Worm (Caenorhabditis elegans) whole organism, late embryonic: ENCODE measurements around the gene lir-1.

ENCODE experiments used
- F13H6.1 ChIP-seq: sonication (generic microtip); optimal IDR thresholded peaks from 2 replicates; lab custom pipeline; 2016; ENCODE audit warnings: missing genetic modification characterization, missing compliant biosample characterization
- K02D7.2 ChIP-seq: sonication (generic microtip); optimal IDR thresholded peaks from 2 replicates; lab custom pipeline; 2017; ENCODE audit warnings: mild to moderate bottlenecking, missing genetic modification characterization, missing compliant biosample characterization
- K09A11.1 ChIP-seq: sonication (generic microtip); optimal IDR thresholded peaks from 2 replicates; lab custom pipeline; 2017; ENCODE audit warnings: antibody characterized with exemption, mild to moderate bottlenecking, missing genetic modification characterization, missing compliant biosample characterization; ENCODE audit not compliant: insufficient read depth
- Y22D7AL.16 ChIP-seq: sonication (generic microtip); optimal IDR thresholded peaks from 2 replicates; lab custom pipeline; 2016; ENCODE audit warnings: missing genetic modification characterization, missing compliant biosample characterization
- ama-1 ChIP-seq: fragments of 150-350 bp; optimal IDR thresholded peaks from 2 replicates; lab custom pipeline; 2014
- ceh-14 ChIP-seq: sonication (generic microtip); optimal IDR thresholded peaks from 2 replicates; lab custom pipeline; 2016; ENCODE audit warnings: missing genotype, missing genetic modification characterization, missing compliant biosample characterization
- ceh-18 ChIP-seq: sonication (generic microtip); optimal IDR thresholded peaks from 2 replicates; lab custom pipeline; 2016; ENCODE audit warnings: missing genetic modification characterization, missing compliant biosample characterization
- ceh-19 ChIP-seq: fragments of 200-800 bp; sonication (Bioruptor generic); optimal IDR thresholded peaks from 2 replicates; lab custom pipeline; 2018; ENCODE audit warnings: mild to moderate bottlenecking, missing genetic modification characterization, missing compliant biosample characterization
- ceh-31 ChIP-seq: sonication (generic microtip); optimal IDR thresholded peaks from 2 replicates; lab custom pipeline; 2016; ENCODE audit warnings: missing genetic modification characterization, missing compliant biosample characterization
- ceh-34 ChIP-seq: sonication (generic microtip); optimal IDR thresholded peaks from 2 replicates; lab custom pipeline; 2016; ENCODE audit warnings: mild to moderate bottlenecking, missing genetic modification characterization, missing compliant biosample characterization
- ceh-48 ChIP-seq: sonication (generic microtip); optimal IDR thresholded peaks from 2 replicates; lab custom pipeline; 2016; ENCODE audit warnings: missing genetic modification characterization, inconsistent platforms, missing compliant biosample characterization
- dmd-4 ChIP-seq: sonication (generic microtip); optimal IDR thresholded peaks from 2 replicates; lab custom pipeline; 2016; ENCODE audit warnings: borderline replicate concordance, missing genetic modification characterization, missing compliant biosample characterization
- dve-1 ChIP-seq: sonication (generic microtip); optimal IDR thresholded peaks from 2 replicates; lab custom pipeline; 2017; ENCODE audit warnings: antibody characterized with exemption, mild to moderate bottlenecking, missing genetic modification characterization, missing compliant biosample characterization
- elt-2 ChIP-seq: sonication (generic microtip); optimal IDR thresholded peaks from 2 replicates; lab custom pipeline; 2016; ENCODE audit warnings: missing genetic modification reagents, missing genetic modification characterization, missing compliant biosample characterization
- elt-4 ChIP-seq: sonication (generic microtip); optimal IDR thresholded peaks from 2 replicates; lab custom pipeline; 2016; ENCODE audit warnings: missing genetic modification characterization, missing compliant biosample characterization
- ets-4 ChIP-seq: sonication (generic microtip); optimal IDR thresholded peaks from 2 replicates; lab custom pipeline; 2016; ENCODE audit warnings: missing genetic modification characterization, missing compliant biosample characterization
- eyg-1 ChIP-seq: sonication (generic microtip); optimal IDR thresholded peaks from 2 replicates; lab custom pipeline; 2016; ENCODE audit warnings: missing genotype, missing genetic modification characterization, missing compliant biosample characterization
- fkh-10 ChIP-seq: fragments of 150-350 bp; optimal IDR thresholded peaks from 2 replicates; lab custom pipeline; 2014; ENCODE audit warnings: missing biosample characterization, missing genetic modification reagents, missing genetic modification characterization
- gmeb-2 ChIP-seq: sonication (generic microtip); optimal IDR thresholded peaks from 2 replicates; lab custom pipeline; 2016; ENCODE audit warnings: missing genetic modification characterization, inconsistent platforms, missing compliant biosample characterization
- hlh-13 ChIP-seq: fragments of 200-800 bp; sonication (Bioruptor generic); optimal IDR thresholded peaks from 2 replicates; lab custom pipeline; 2018; ENCODE audit warnings: mild to moderate bottlenecking, missing genetic modification characterization, missing compliant biosample characterization
- hlh-15 ChIP-seq: sonication (generic microtip); optimal IDR thresholded peaks from 2 replicates; lab custom pipeline; 2016; ENCODE audit warnings: missing genetic modification characterization, missing compliant biosample characterization
- hlh-30 ChIP-seq: sonication (generic microtip); optimal IDR thresholded peaks from 2 replicates; lab custom pipeline; 2017; ENCODE audit warnings: antibody characterized with exemption, missing genetic modification characterization, missing compliant biosample characterization; ENCODE audit not compliant: insufficient read depth
- hlh-6 ChIP-seq: sonication (generic microtip); optimal IDR thresholded peaks from 2 replicates; lab custom pipeline; 2016; ENCODE audit warnings: missing genotype, missing genetic modification characterization, missing compliant biosample characterization
- hlh-8 ChIP-seq: sonication (generic microtip); optimal IDR thresholded peaks from 2 replicates; lab custom pipeline; 2016; ENCODE audit warnings: missing genotype, missing genetic modification characterization, missing compliant biosample characterization
- mec-3 ChIP-seq: sonication (generic microtip); optimal IDR thresholded peaks from 2 replicates; lab custom pipeline; 2016; ENCODE audit warnings: borderline replicate concordance, missing genetic modification characterization, missing compliant biosample characterization
- nfya-1 ChIP-seq: sonication (generic microtip); optimal IDR thresholded peaks from 2 replicates; lab custom pipeline; 2017; ENCODE audit warnings: missing genetic modification characterization, mild to moderate bottlenecking, missing compliant biosample characterization, antibody characterized with exemption, moderate library complexity
- nhr-11 ChIP-seq: fragments of 150-350 bp; optimal IDR thresholded peaks from 2 replicates; lab custom pipeline; 2014; ENCODE audit warnings: missing biosample characterization, missing genetic modification characterization
- npax-4 ChIP-seq: sonication (generic microtip); optimal IDR thresholded peaks from 2 replicates; lab custom pipeline; 2016; ENCODE audit warnings: missing genetic modification characterization, missing compliant biosample characterization
- odd-2 ChIP-seq: sonication (generic microtip); optimal IDR thresholded peaks from 2 replicates; lab custom pipeline; 2017; ENCODE audit warnings: antibody characterized with exemption, mild to moderate bottlenecking, missing genetic modification characterization, missing compliant biosample characterization
- pat-9 ChIP-seq: fragments of 200-800 bp; sonication (Bioruptor generic); optimal IDR thresholded peaks from 2 replicates; lab custom pipeline; 2018; ENCODE audit warnings: mild to moderate bottlenecking, missing genetic modification characterization, moderate library complexity, missing compliant biosample characterization
- pqm-1 ChIP-seq: sonication (generic microtip); optimal IDR thresholded peaks from 2 replicates; lab custom pipeline; 2016; ENCODE audit warnings: missing genetic modification characterization, missing compliant biosample characterization
- pros-1 ChIP-seq: fragments of 150-350 bp; optimal IDR thresholded peaks from 2 replicates; lab custom pipeline; 2014; ENCODE audit warnings: missing biosample characterization, missing genetic modification reagents, missing genetic modification characterization
- rnt-1 ChIP-seq: sonication (generic microtip); optimal IDR thresholded peaks from 2 replicates; lab custom pipeline; 2016; ENCODE audit warnings: missing genetic modification characterization, missing compliant biosample characterization
- sdc-2 ChIP-seq: sonication (generic microtip); optimal IDR thresholded peaks from 2 replicates; lab custom pipeline; 2016; ENCODE audit warnings: missing genotype, missing genetic modification characterization, missing compliant biosample characterization
- sox-2 ChIP-seq: fragments of 200-800 bp; sonication (Bioruptor generic); IDR thresholded peaks from 2 replicates; pipeline ENCODE4 v1.3.6; 2022; ENCODE audit warnings: missing genetic modification reagents, missing genetic modification characterization, missing compliant biosample characterization
- sox-4 ChIP-seq: sonication (generic microtip); optimal IDR thresholded peaks from 2 replicates; lab custom pipeline; 2017; ENCODE audit warnings: mild to moderate bottlenecking, missing genetic modification characterization, inconsistent platforms, missing compliant biosample characterization
- syd-9 ChIP-seq: sonication (generic microtip); optimal IDR thresholded peaks from 2 replicates; lab custom pipeline; 2016; ENCODE audit warnings: mild to moderate bottlenecking, missing genetic modification characterization, moderate library complexity, missing compliant biosample characterization
- tbx-2 ChIP-seq: sonication (generic microtip); optimal IDR thresholded peaks from 2 replicates; lab custom pipeline; 2016; ENCODE audit warnings: missing genetic modification characterization, missing compliant biosample characterization
- tbx-7 ChIP-seq: sonication (generic microtip); optimal IDR thresholded peaks from 2 replicates; lab custom pipeline; 2016; ENCODE audit warnings: missing genotype, missing genetic modification characterization, missing compliant biosample characterization
- ttx-3 ChIP-seq: sonication (generic microtip); optimal IDR thresholded peaks from 2 replicates; lab custom pipeline; 2016; ENCODE audit warnings: missing genetic modification reagents, missing genetic modification characterization, missing compliant biosample characterization
- unc-3 ChIP-seq, 2 experiments: fragments of 200-800 bp in 1 of 2; sonication (Bioruptor generic) in 1 of 2; sonication (generic microtip) in 1 of 2; conservative IDR thresholded peaks in 1 of 2; optimal IDR thresholded peaks in 1 of 2; 2 replicates each; pipeline versions ENCODE4 v1.3.6 to Lab custom; 2016 to 2022; ENCODE audit warnings: missing compliant biosample characterization in 2 of 2, missing genetic modification characterization in 2 of 2, missing genetic modification reagents in 1 of 2
- unc-42 ChIP-seq: sonication (generic microtip); optimal IDR thresholded peaks from 2 replicates; lab custom pipeline; 2016; ENCODE audit warnings: missing genotype, missing genetic modification characterization, missing compliant biosample characterization
- unc-55 ChIP-seq: sonication (generic microtip); optimal IDR thresholded peaks from 2 replicates; lab custom pipeline; 2017; ENCODE audit warnings: missing biosample characterization, missing genetic modification reagents, missing genetic modification characterization
- unc-86 ChIP-seq: sonication (generic microtip); optimal IDR thresholded peaks from 2 replicates; lab custom pipeline; 2016; ENCODE audit warnings: missing genetic modification characterization, missing compliant biosample characterization
- ztf-16 ChIP-seq: sonication (generic microtip); optimal IDR thresholded peaks from 2 replicates; lab custom pipeline; 2017; ENCODE audit warnings: missing genetic modification characterization, missing compliant biosample characterization

lir-1 gene

DNA sequence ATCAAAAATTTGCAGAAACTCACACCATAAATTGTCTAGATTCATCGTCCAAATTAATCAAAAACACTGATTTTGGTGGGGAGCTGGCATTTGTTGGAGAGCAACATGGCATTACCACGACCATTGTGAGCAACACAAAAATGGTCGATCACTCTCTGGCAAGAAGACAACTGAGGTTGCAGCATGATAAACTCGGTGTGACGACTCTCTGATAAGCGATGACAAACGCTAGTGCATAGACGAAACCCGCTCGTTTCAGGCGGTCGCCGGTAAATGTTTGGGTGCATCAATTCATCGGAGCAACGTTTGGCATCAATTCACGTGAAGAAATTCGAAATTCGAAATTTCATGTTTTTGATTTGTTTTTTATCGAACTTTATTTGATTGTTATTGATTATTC is 32.8 kb upstream of the lir-1 start:
- TF ChIP-seq ttx-3 (no peak), unc-55 (GFP tag; lab: Kevin White, UChicago) (no peak), elt-2 (peak; percentile 28)

DNA sequence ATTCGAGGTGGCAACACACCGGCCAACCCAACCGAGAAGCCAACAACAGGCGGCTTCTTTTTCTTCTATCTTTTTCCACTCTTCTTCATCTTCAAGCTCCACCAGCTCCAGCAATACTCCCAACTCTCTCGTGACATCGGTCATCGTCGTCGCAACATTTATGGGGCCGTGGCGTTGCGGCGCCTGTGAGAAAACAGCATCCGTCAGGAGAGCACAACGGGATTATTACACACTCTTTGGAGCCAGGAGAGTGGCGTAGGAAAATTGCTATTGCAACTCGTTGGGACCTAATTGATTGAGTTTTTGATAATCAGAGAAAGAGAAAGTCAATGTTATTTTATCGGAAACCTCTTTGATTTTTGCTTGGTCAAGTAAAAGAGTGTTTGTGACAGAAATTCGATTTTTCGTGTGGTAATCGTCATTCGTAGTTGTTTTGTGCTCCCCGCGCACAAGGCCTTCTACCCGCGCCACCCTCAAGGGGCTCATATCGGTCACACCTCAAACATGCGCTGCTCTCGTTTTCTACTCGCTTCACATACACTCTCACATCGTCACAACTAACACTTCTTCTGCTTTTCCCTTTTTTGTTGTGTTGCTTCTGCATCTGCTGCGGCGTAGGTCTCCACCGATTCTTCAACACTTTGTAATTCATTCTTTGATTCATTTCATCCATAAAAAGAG is 31.5 kb upstream of the lir-1 start:
- TF ChIP-seq unc-42 (peak; percentile 9), nhr-11 (no peak), hlh-6 (tag; lab: Kevin White, UChicago) (no peak), pat-9 (tag; lab: Kevin White, UChicago) (peak; percentile 1), rnt-1 (tag; lab: Kevin White, UChicago) (no peak), ceh-18 (tag; lab: Kevin White, UChicago) (peak; percentile 72), fkh-10 (GFP tag; lab: Kevin White, UChicago) (no peak)
- TF ChIP-seq, all 69 proteins: peak for 3

DNA sequence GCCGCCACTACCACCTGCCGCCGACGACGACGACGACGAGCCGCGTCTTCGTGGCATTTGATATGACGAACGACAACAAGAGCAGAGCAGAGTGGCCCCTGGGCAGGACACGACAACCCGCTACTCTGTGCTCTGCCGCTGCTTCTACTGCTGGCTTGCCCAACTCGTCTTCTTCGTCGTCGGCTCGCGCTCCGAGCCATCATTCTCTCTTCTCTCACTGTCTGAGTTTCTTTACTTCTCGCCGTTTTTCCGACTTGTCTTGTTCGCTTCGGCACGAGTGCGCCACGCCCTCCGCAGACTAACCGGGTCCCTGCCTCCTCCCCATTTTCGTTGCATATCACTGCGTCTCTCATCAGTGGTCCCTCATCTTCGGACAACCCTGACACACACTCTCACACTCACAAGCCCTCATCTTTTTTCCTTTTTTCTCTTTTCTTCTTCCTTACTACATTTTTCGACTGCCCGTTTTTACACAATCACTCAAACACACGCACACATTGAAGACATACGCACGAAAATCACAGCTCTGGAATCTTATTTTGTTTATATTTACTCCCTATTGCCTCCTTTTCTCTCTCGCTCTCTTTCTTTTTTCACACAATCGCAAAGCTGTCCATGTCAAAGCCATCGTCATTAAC is 29.7 kb upstream of the lir-1 start:
- peak; percentile 67 for TF ChIP-seq rnt-1 (tag; lab: Kevin White, UChicago)
- TF ChIP-seq ttx-3 = no peak
- no peak for TF ChIP-seq Y22D7AL.16 (tag; lab: Kevin White, UChicago)
- no peak for TF ChIP-seq sox-2 (GFP tag; lab: Robert Waterston, UW)
- TF ChIP-seq F13H6.1 (tag; lab: Kevin White, UChicago) = peak; percentile 61
- TF ChIP-seq pros-1 (tag; lab: Kevin White, UChicago) = peak; percentile 38
- no peak for TF ChIP-seq hlh-15 (tag; lab: Kevin White, UChicago)
- TF ChIP-seq sdc-2 (tag; lab: Kevin White, UChicago) = peak; percentile 23
- peak; percentile 2 for TF ChIP-seq pqm-1 (tag; lab: Kevin White, UChicago)
- TF ChIP-seq ztf-16 (tag; lab: Kevin White, UChicago) = no peak
- no peak for TF ChIP-seq odd-2 (tag; lab: Kevin White, UChicago)
- peak; percentile 68 for TF ChIP-seq ceh-31 (tag; lab: Kevin White, UChicago)
- TF ChIP-seq tbx-7 (tag; lab: Kevin White, UChicago) = no peak
- TF ChIP-seq ceh-14 (tag; lab: Kevin White, UChicago) = no peak
- TF ChIP-seq pat-9 (tag; lab: Kevin White, UChicago) = no peak
- peak; percentile 60 for TF ChIP-seq unc-55 (GFP tag; lab: Kevin White, UChicago)
- no peak for TF ChIP-seq K02D7.2 (tag; lab: Kevin White, UChicago)
- TF ChIP-seq elt-2 = no peak
- peak; percentile 39 for TF ChIP-seq hlh-8 (tag; lab: Kevin White, UChicago)
- TF ChIP-seq unc-3 (GFP tag; conservative IDR thresholded peaks at IDR 0.05; lab: Robert Waterston, UW) = no peak
- peak; percentile 5 for TF ChIP-seq unc-3 (tag; optimal IDR thresholded peaks at IDR 0.05; lab: Kevin White, UChicago)
- peak; percentile 57 for TF ChIP-seq tbx-2 (tag; lab: Kevin White, UChicago)
- TF ChIP-seq unc-42 = peak; percentile 79
- peak; percentile 74 for TF ChIP-seq ceh-34 (tag; lab: Kevin White, UChicago)
- TF ChIP-seq ets-4 (tag; lab: Kevin White, UChicago) = no peak
- TF ChIP-seq dve-1 (tag; lab: Kevin White, UChicago) = no peak
- TF ChIP-seq ceh-48 (tag; lab: Kevin White, UChicago) = no peak
- peak; percentile 10 for TF ChIP-seq hlh-30 (tag; lab: Kevin White, UChicago)
- peak; percentile 2 for TF ChIP-seq K09A11.1
- no peak for TF ChIP-seq hlh-13 (GFP tag; lab: Kevin White, UChicago)
- TF ChIP-seq mec-3 (tag; lab: Kevin White, UChicago) = no peak
- no peak for TF ChIP-seq fkh-10 (GFP tag; lab: Kevin White, UChicago)
- TF ChIP-seq syd-9 = no peak
- TF ChIP-seq eyg-1 = no peak
- TF ChIP-seq ama-1 (lab: Kevin White, UChicago) = no peak
- no peak for TF ChIP-seq gmeb-2 (tag; lab: Kevin White, UChicago)
- no peak for TF ChIP-seq dmd-4 (tag; lab: Kevin White, UChicago)
- TF ChIP-seq sox-4 = no peak
- TF ChIP-seq ceh-18 (tag; lab: Kevin White, UChicago) = peak; percentile 95
- no peak for TF ChIP-seq elt-4
- TF ChIP-seq unc-86 (tag; lab: Kevin White, UChicago) = no peak
- TF ChIP-seq ceh-19 = peak; percentile 10
- peak; percentile 67 for TF ChIP-seq nfya-1
- TF ChIP-seq npax-4 (tag; lab: Kevin White, UChicago) = no peak
- TF ChIP-seq, all 69 proteins: peak for 17
